Worm (Caenorhabditis elegans) whole organism, L1 larva: Measurements from ENCODE around the gene Y48A6C.4.

Source experiments
- C04F5.9 ChIP-seq: sonication (generic microtip); optimal IDR thresholded peaks from 2 replicates; lab custom pipeline; 2016; ENCODE audit warnings: missing genetic modification characterization, missing compliant biosample characterization
- C16A3.4 ChIP-seq: fragments of 150-350 bp; optimal IDR thresholded peaks from 2 replicates; lab custom pipeline; 2014; ENCODE audit warnings: missing biosample characterization, missing genetic modification characterization
- C34B4.2 ChIP-seq: sonication (generic microtip); optimal IDR thresholded peaks from 2 replicates; lab custom pipeline; 2017; ENCODE audit warnings: mild to moderate bottlenecking, missing genetic modification characterization, missing compliant biosample characterization
- F16B12.6 ChIP-seq: fragments of 150-350 bp; optimal IDR thresholded peaks from 2 replicates; lab custom pipeline; 2014; ENCODE audit warnings: missing biosample characterization, missing genetic modification characterization
- Y116A8C.19 ChIP-seq: sonication (generic microtip); optimal IDR thresholded peaks from 2 replicates; lab custom pipeline; 2016; ENCODE audit warnings: missing compliant biosample characterization, missing genetic modification characterization, borderline replicate concordance
- aha-1 ChIP-seq: fragments of 150-350 bp; optimal IDR thresholded peaks from 2 replicates; lab custom pipeline; 2014; ENCODE audit warnings: missing biosample characterization, missing genetic modification characterization
- alr-1 ChIP-seq: fragments of 200-800 bp; sonication (Bioruptor generic); optimal IDR thresholded peaks from 2 replicates; lab custom pipeline; 2018; ENCODE audit warnings: borderline replicate concordance, mild to moderate bottlenecking, missing genetic modification characterization, missing compliant biosample characterization
- aly-2 ChIP-seq: fragments of 150-350 bp; optimal IDR thresholded peaks from 2 replicates; lab custom pipeline; 2014; ENCODE audit warnings: missing biosample characterization, missing genetic modification characterization
- ama-1 ChIP-seq: fragments of 150-350 bp; optimal IDR thresholded peaks from 2 replicates; lab custom pipeline; 2014
- ceh-63 ChIP-seq: fragments of 200-800 bp; sonication (Bioruptor generic); optimal IDR thresholded peaks from 2 replicates; lab custom pipeline; 2018; ENCODE audit warnings: mild to moderate bottlenecking, missing genetic modification characterization, missing compliant biosample characterization
- ceh-88 ChIP-seq: fragments of 200-800 bp; sonication (Bioruptor generic); IDR thresholded peaks from 2 replicates; pipeline ENCODE4 v1.3.6; 2022; ENCODE audit warnings: missing genetic modification characterization, missing compliant biosample characterization
- dsc-1 ChIP-seq: sonication (generic microtip); optimal IDR thresholded peaks from 2 replicates; lab custom pipeline; 2016; ENCODE audit warnings: mild to moderate bottlenecking, missing genetic modification characterization, missing compliant biosample characterization
- egl-13 ChIP-seq: sonication (generic microtip); optimal IDR thresholded peaks from 2 replicates; lab custom pipeline; 2016; ENCODE audit warnings: missing genotype, missing genetic modification reagents, missing genetic modification characterization, missing compliant biosample characterization
- elt-2 ChIP-seq: sonication (generic microtip); optimal IDR thresholded peaks from 2 replicates; lab custom pipeline; 2016; ENCODE audit warnings: missing genetic modification characterization, mild to moderate bottlenecking, inconsistent platforms, missing compliant biosample characterization, missing genetic modification reagents
- elt-3 ChIP-seq, 6 experiments: fragments of 150-350 bp in 1 of 6; sonication (generic microtip); optimal IDR thresholded peaks; 2 replicates each; lab custom pipeline; 2017 to 2018; ENCODE audit warnings: missing biosample characterization in 6 of 6, missing genetic modification characterization in 6 of 6, inconsistent platforms in 1 of 6
- fkh-10 ChIP-seq: sonication (generic microtip); optimal IDR thresholded peaks from 2 replicates; lab custom pipeline; 2017; ENCODE audit warnings: missing biosample characterization, missing genetic modification reagents, missing genetic modification characterization
- fkh-4 ChIP-seq: sonication (generic microtip); optimal IDR thresholded peaks from 2 replicates; lab custom pipeline; 2016; ENCODE audit warnings: missing compliant biosample characterization, missing genetic modification characterization, borderline replicate concordance
- grh-1 ChIP-seq: fragments of 200-800 bp; sonication (Bioruptor generic); IDR thresholded peaks from 2 replicates; pipeline ENCODE4 v1.3.6; 2022; ENCODE audit warnings: missing genetic modification reagents, missing genetic modification characterization, missing compliant biosample characterization
- hlh-4 ChIP-seq: sonication (generic microtip); optimal IDR thresholded peaks from 2 replicates; lab custom pipeline; 2016; ENCODE audit warnings: mild to moderate bottlenecking, missing genetic modification characterization, missing compliant biosample characterization
- hpl-2 ChIP-seq: fragments of 150-350 bp; optimal IDR thresholded peaks from 2 replicates; lab custom pipeline; 2014; ENCODE audit warnings: missing biosample characterization, missing genetic modification reagents, missing genetic modification characterization
- irx-1 ChIP-seq: sonication (generic microtip); optimal IDR thresholded peaks from 2 replicates; lab custom pipeline; 2016; ENCODE audit warnings: missing genetic modification characterization, missing compliant biosample characterization
- isw-1 ChIP-seq: fragments of 200-800 bp; sonication (Bioruptor generic); IDR thresholded peaks from 2 replicates; pipeline ENCODE4 v1.3.6; 2022; ENCODE audit warnings: missing genetic modification characterization, missing compliant biosample characterization
- lin-13 ChIP-seq: fragments of 150-350 bp; optimal IDR thresholded peaks from 2 replicates; lab custom pipeline; 2014; ENCODE audit warnings: missing biosample characterization, missing genetic modification reagents, missing genetic modification characterization
- lin-14 ChIP-seq: fragments of 200-800 bp; sonication (Bioruptor generic); optimal IDR thresholded peaks from 2 replicates; lab custom pipeline; 2018; ENCODE audit warnings: mild to moderate bottlenecking, missing genetic modification characterization, moderate library complexity, missing compliant biosample characterization
- lin-15B ChIP-seq: fragments of 150-350 bp; sonication (generic microtip); optimal IDR thresholded peaks from 3 replicates; lab custom pipeline; 2014; ENCODE audit warnings: missing biosample characterization, missing genetic modification characterization
- lin-39 ChIP-seq: fragments of 150-350 bp; optimal IDR thresholded peaks from 2 replicates; lab custom pipeline; 2014; ENCODE audit warnings: missing biosample characterization, missing genetic modification reagents, missing genetic modification characterization
- lir-3 ChIP-seq: sonication (generic microtip); optimal IDR thresholded peaks from 2 replicates; lab custom pipeline; 2016; ENCODE audit warnings: mild to moderate bottlenecking, missing genetic modification characterization, moderate library complexity, missing compliant biosample characterization; ENCODE audit not compliant: poor library complexity
- lsy-2 ChIP-seq, 2 experiments: fragments of 150-350 bp; optimal IDR thresholded peaks; 2 replicates each; lab custom pipeline; 2014; ENCODE audit warnings: missing biosample characterization in 2 of 2, missing genetic modification characterization in 2 of 2
- mdl-1 ChIP-seq, 2 experiments: fragments of 150-350 bp; optimal IDR thresholded peaks; 2 replicates each; lab custom pipeline; 2014 to 2017; ENCODE audit warnings: missing biosample characterization in 2 of 2, missing genetic modification characterization in 2 of 2, inconsistent platforms in 1 of 2
- nhr-20 ChIP-seq: sonication (generic microtip); optimal IDR thresholded peaks from 2 replicates; lab custom pipeline; 2016; ENCODE audit warnings: mild to moderate bottlenecking, missing genetic modification characterization, missing compliant biosample characterization
- nhr-237 ChIP-seq: fragments of 150-350 bp; optimal IDR thresholded peaks from 2 replicates; lab custom pipeline; 2014; ENCODE audit warnings: missing biosample characterization, missing genetic modification characterization
- nhr-28 ChIP-seq: fragments of 150-350 bp; optimal IDR thresholded peaks from 2 replicates; lab custom pipeline; 2014; ENCODE audit warnings: missing biosample characterization, missing genetic modification characterization
- nhr-47 ChIP-seq: sonication (generic microtip); optimal IDR thresholded peaks from 2 replicates; lab custom pipeline; 2016; ENCODE audit warnings: mild to moderate bottlenecking, missing genetic modification characterization, moderate library complexity, missing compliant biosample characterization
- nhr-71 ChIP-seq: sonication (generic microtip); optimal IDR thresholded peaks from 2 replicates; lab custom pipeline; 2016; ENCODE audit warnings: mild to moderate bottlenecking, missing genetic modification characterization, moderate library complexity, missing compliant biosample characterization
- nhr-84 ChIP-seq: sonication (generic microtip); optimal IDR thresholded peaks from 2 replicates; lab custom pipeline; 2017; ENCODE audit warnings: missing biosample characterization, missing genetic modification characterization
- nhr-85 ChIP-seq: sonication (generic microtip); peaks from one replicate; lab custom pipeline; 2016; ENCODE audit warnings: missing genetic modification characterization, inconsistent platforms, missing compliant biosample characterization
- nhr-90 ChIP-seq: sonication (generic microtip); optimal IDR thresholded peaks from 2 replicates; lab custom pipeline; 2016; ENCODE audit warnings: mild to moderate bottlenecking, missing genetic modification characterization, missing compliant biosample characterization; ENCODE audit not compliant: poor library complexity
- pag-3 ChIP-seq: sonication (generic microtip); optimal IDR thresholded peaks from 2 replicates; lab custom pipeline; 2017; ENCODE audit warnings: missing genetic modification characterization, mild to moderate bottlenecking, missing compliant biosample characterization, antibody characterized with exemption, borderline replicate concordance; ENCODE audit not compliant: insufficient read depth
- pax-3 ChIP-seq: fragments of 200-800 bp; sonication (Bioruptor generic); optimal IDR thresholded peaks from 2 replicates; lab custom pipeline; 2018; ENCODE audit warnings: mild to moderate bottlenecking, missing genetic modification characterization, moderate library complexity, missing compliant biosample characterization
- rnt-1 ChIP-seq: sonication (generic microtip); optimal IDR thresholded peaks from 2 replicates; lab custom pipeline; 2016; ENCODE audit warnings: mild to moderate bottlenecking, missing genetic modification characterization, moderate library complexity, missing compliant biosample characterization
- skn-1 ChIP-seq: fragments of 150-350 bp; optimal IDR thresholded peaks from 2 replicates; lab custom pipeline; 2014; ENCODE audit warnings: missing biosample characterization, missing genetic modification characterization
- snu-23 ChIP-seq: sonication (generic microtip); optimal IDR thresholded peaks from 2 replicates; lab custom pipeline; 2016; ENCODE audit warnings: missing genetic modification characterization, missing compliant biosample characterization
- sox-4 ChIP-seq: sonication (generic microtip); optimal IDR thresholded peaks from 2 replicates; lab custom pipeline; 2016; ENCODE audit warnings: missing genetic modification characterization, missing compliant biosample characterization
- swsn-7 ChIP-seq: sonication (generic microtip); optimal IDR thresholded peaks from 2 replicates; lab custom pipeline; 2016; ENCODE audit warnings: missing genetic modification characterization, missing compliant biosample characterization
- tbx-2 ChIP-seq: sonication (generic microtip); optimal IDR thresholded peaks from 2 replicates; lab custom pipeline; 2016; ENCODE audit warnings: missing genetic modification characterization, missing compliant biosample characterization
- tlp-1 ChIP-seq: fragments of 150-350 bp; optimal IDR thresholded peaks from 2 replicates; lab custom pipeline; 2014; ENCODE audit warnings: missing biosample characterization, missing genetic modification characterization
- unc-30 ChIP-seq: sonication (generic microtip); optimal IDR thresholded peaks from 2 replicates; lab custom pipeline; 2017; ENCODE audit warnings: missing biosample characterization, missing genetic modification characterization
- unc-62 ChIP-seq: fragments of 150-350 bp; optimal IDR thresholded peaks from 2 replicates; lab custom pipeline; 2014; ENCODE audit warnings: missing biosample characterization, missing genetic modification reagents, missing genetic modification characterization
- unc-86 ChIP-seq: sonication (generic microtip); optimal IDR thresholded peaks from 2 replicates; lab custom pipeline; 2016; ENCODE audit warnings: missing genetic modification characterization, missing compliant biosample characterization
- vab-15 ChIP-seq: sonication (generic microtip); optimal IDR thresholded peaks from 2 replicates; lab custom pipeline; 2017; ENCODE audit warnings: missing genotype, mild to moderate bottlenecking, missing genetic modification characterization, missing compliant biosample characterization
- xbp-1 ChIP-seq: sonication (generic microtip); optimal IDR thresholded peaks from 2 replicates; lab custom pipeline; 2016; ENCODE audit warnings: missing genetic modification characterization, missing compliant biosample characterization
- zip-4 ChIP-seq: fragments of 200-800 bp; sonication (Bioruptor generic); optimal IDR thresholded peaks from 2 replicates; lab custom pipeline; 2018; ENCODE audit warnings: mild to moderate bottlenecking, missing genetic modification characterization, moderate library complexity, missing compliant biosample characterization
- ztf-11 ChIP-seq, 2 experiments: sonication (generic microtip); optimal IDR thresholded peaks; 2 replicates each; lab custom pipeline; 2016 to 2017; ENCODE audit warnings: missing genetic modification characterization in 2 of 2, missing biosample characterization in 1 of 2, missing compliant biosample characterization in 1 of 2

Y48A6C.4 gene

ce11 chrIII:11112718-11113117 is 6.9 kb upstream of the Y48A6C.4 start (continued):
- no peak for TF ChIP-seq nhr-237 (tag; lab: Kevin White, UChicago)
- TF ChIP-seq rnt-1 (tag; lab: Kevin White, UChicago), result peak; percentile 93
- no peak for TF ChIP-seq skn-1 (tag; lab: Kevin White, UChicago)
- TF ChIP-seq lin-14 (GFP tag; lab: Kevin White, UChicago), result peak; percentile 77
- TF ChIP-seq nhr-71 (tag; lab: Kevin White, UChicago), result peak; percentile 77
- peak; percentile 57 for TF ChIP-seq sox-4 (tag; lab: Kevin White, UChicago)
- no peak for TF ChIP-seq aha-1 (tag; lab: Kevin White, UChicago)
- TF ChIP-seq C34B4.2 (tag; lab: Kevin White, UChicago), result no peak
- peak; percentile 46 for TF ChIP-seq unc-86 (tag; lab: Kevin White, UChicago)
- TF ChIP-seq ceh-63 (GFP tag; lab: Kevin White, UChicago), result no peak
- TF ChIP-seq nhr-20, result peak; percentile 65
- no peak for TF ChIP-seq ama-1
- TF ChIP-seq lin-39 (tag; lab: Kevin White, UChicago), result no peak
- TF ChIP-seq zip-4 (GFP tag; lab: Kevin White, UChicago), result peak; percentile 46
- TF ChIP-seq lsy-2 (tag; optimal IDR thresholded peaks at IDR 0.05; lab: Kevin White, UChicago), result peak; percentile 38 to 43
- peak; percentile 67 for TF ChIP-seq dsc-1 (tag; lab: Kevin White, UChicago)
- TF ChIP-seq hpl-2 (GFP tag; lab: Kevin White, UChicago), result no peak
- no peak for TF ChIP-seq pag-3 (tag; lab: Kevin White, UChicago)
- TF ChIP-seq elt-3 (tag; optimal IDR thresholded peaks at IDR 0.05; lab: Kevin White, UChicago), result no peak
- TF ChIP-seq fkh-4 (tag; lab: Kevin White, UChicago), result peak; percentile 33
- no peak for TF ChIP-seq alr-1 (tag; lab: Kevin White, UChicago)
- no peak for TF ChIP-seq fkh-10 (GFP tag; lab: Kevin White, UChicago)
- no peak for TF ChIP-seq unc-62
- TF ChIP-seq nhr-90 (tag; lab: Kevin White, UChicago), result peak; percentile 77
- no peak for TF ChIP-seq aly-2 (tag; lab: Kevin White, UChicago)
- TF ChIP-seq ztf-11 (tag; optimal IDR thresholded peaks at IDR 0.05; lab: Kevin White, UChicago), result peak in 1 of 2 experiments; percentile 71
- TF ChIP-seq egl-13 (tag; lab: Kevin White, UChicago), result peak; percentile 59
- TF ChIP-seq mdl-1 (tag; optimal IDR thresholded peaks at IDR 0.05; lab: Kevin White, UChicago), result no peak
- TF ChIP-seq snu-23 (GFP tag; lab: Kevin White, UChicago), result peak; percentile 61
- TF ChIP-seq C16A3.4 (tag; lab: Kevin White, UChicago), result no peak
- peak; percentile 71 for TF ChIP-seq nhr-85 (tag; lab: Kevin White, UChicago)
- peak; percentile 82 for TF ChIP-seq nhr-47 (tag; lab: Kevin White, UChicago)
- peak; percentile 59 for TF ChIP-seq isw-1 (GFP tag; lab: Robert Waterston, UW)
- TF ChIP-seq lin-13 (GFP tag; lab: Kevin White, UChicago), result no peak
- TF ChIP-seq unc-30 (tag; lab: Kevin White, UChicago), result no peak
- no peak for TF ChIP-seq tlp-1 (tag; lab: Kevin White, UChicago)
- peak; percentile 59 for TF ChIP-seq grh-1
- no peak for TF ChIP-seq Y116A8C.19 (tag; lab: Kevin White, UChicago)
- no peak for TF ChIP-seq nhr-84
- peak; percentile 50 for TF ChIP-seq C04F5.9 (tag; lab: Kevin White, UChicago)
- TF ChIP-seq nhr-28 (tag; lab: Kevin White, UChicago), result no peak
- no peak for TF ChIP-seq hlh-4 (tag; lab: Kevin White, UChicago)
- TF ChIP-seq elt-2 (tag; lab: Kevin White, UChicago), result no peak
- TF ChIP-seq irx-1 (tag; lab: Kevin White, UChicago), result peak; percentile 67
- peak; percentile 81 for TF ChIP-seq lir-3
- no peak for TF ChIP-seq F16B12.6 (tag; lab: Kevin White, UChicago)
- TF ChIP-seq tbx-2 (tag; lab: Kevin White, UChicago), result peak; percentile 74
- peak; percentile 63 for TF ChIP-seq swsn-7 (tag; lab: Kevin White, UChicago)
- TF ChIP-seq lin-15B (tag; lab: Kevin White, UChicago), result peak; percentile 53
- no peak for TF ChIP-seq vab-15
- peak; percentile 58 for TF ChIP-seq xbp-1 (tag; lab: Kevin White, UChicago)
- peak; percentile 52 for TF ChIP-seq pax-3
- no peak for TF ChIP-seq ceh-88
